Worm (Caenorhabditis elegans) whole organism, mixed stage, embryonic: ENCODE results near the gene nsun-1.
"Not testable (repeated sequence)": the region's sequence is repeated elsewhere in the genome, so short reads cannot be mapped to it uniquely, and the experiment has no call there.

Experiments
- blmp-1 ChIP-seq: fragments of 150-350 bp; optimal IDR thresholded peaks from 2 replicates; lab custom pipeline; 2014; ENCODE audit warnings: missing biosample characterization, missing genetic modification characterization
- ceh-83 ChIP-seq: fragments of 200-800 bp; sonication (Bioruptor generic); optimal IDR thresholded peaks from 2 replicates; lab custom pipeline; 2018; ENCODE audit warnings: mild to moderate bottlenecking, missing genetic modification characterization, missing compliant biosample characterization
- drap-1 ChIP-seq: fragments of 200-800 bp; sonication (Bioruptor generic); optimal IDR thresholded peaks from 3 replicates; lab custom pipeline; 2018; ENCODE audit warnings: mild to moderate bottlenecking, missing genetic modification characterization, missing compliant biosample characterization
- elt-1 ChIP-seq: sonication (generic microtip); optimal IDR thresholded peaks from 2 replicates; lab custom pipeline; 2017; ENCODE audit warnings: missing genetic modification characterization, mild to moderate bottlenecking, missing compliant biosample characterization, antibody characterized with exemption, moderate library complexity, borderline replicate concordance; ENCODE audit not compliant: insufficient read depth
- elt-3 ChIP-seq: fragments of 150-350 bp; optimal IDR thresholded peaks from 2 replicates; lab custom pipeline; 2014; ENCODE audit warnings: missing biosample characterization, missing genetic modification characterization
- flh-1 ChIP-seq: fragments of 200-800 bp; sonication (Bioruptor generic); optimal IDR thresholded peaks from 2 replicates; lab custom pipeline; 2018; ENCODE audit warnings: mild to moderate bottlenecking, missing genetic modification characterization, moderate library complexity, missing compliant biosample characterization
- mab-5 ChIP-seq: fragments of 150-350 bp; optimal IDR thresholded peaks from 2 replicates; lab custom pipeline; 2014; ENCODE audit warnings: missing biosample characterization, missing genetic modification characterization
- pha-4 ChIP-seq: fragments of 150-350 bp; optimal IDR thresholded peaks from 2 replicates; lab custom pipeline; 2018; ENCODE audit warnings: missing biosample characterization, missing genetic modification reagents, missing genetic modification characterization
- snpc-4 ChIP-seq: fragments of 150-350 bp; optimal IDR thresholded peaks from 2 replicates; lab custom pipeline; 2014; ENCODE audit warnings: missing biosample characterization, missing genetic modification characterization
- unc-62 ChIP-seq: fragments of 150-350 bp; optimal IDR thresholded peaks from 2 replicates; lab custom pipeline; 2014; ENCODE audit warnings: missing biosample characterization, missing genetic modification reagents, missing genetic modification characterization

- not testable (repeated sequence) for TF ChIP-seq blmp-1 (tag; lab: Kevin White, UChicago); pha-4 (tag; lab: Kevin White, UChicago); snpc-4 (tag; lab: Kevin White, UChicago); drap-1 (GFP tag; lab: Kevin White, UChicago); elt-3 (tag; lab: Kevin White, UChicago); ceh-83 (GFP tag; lab: Kevin White, UChicago); elt-1 (tag; lab: Kevin White, UChicago); unc-62; flh-1 (GFP tag; lab: Kevin White, UChicago); mab-5 (tag; lab: Kevin White, UChicago)
These were observed 34.6 kb downstream of the nsun-1 start, which contains the start of gene C24H12.1 for ce11 chrII:441102-441501.
